Fruit fly (Drosophila melanogaster) whole organism, embryonic: ENCODE results near the gene CG34327.

ENCODE experiments used
- Aef1 ChIP-seq: fragments of 200-800 bp; sonication (Bioruptor generic); IDR thresholded peaks from 3 replicates; pipeline ENCODE4 v1.3.6; 2022; ENCODE audit warnings: missing biosample characterization, missing genetic modification characterization
- Atf3 ChIP-seq: fragments of 200-800 bp; sonication (Bioruptor generic); optimal IDR thresholded peaks from 3 replicates; lab custom pipeline; 2016; ENCODE audit warnings: missing biosample characterization, missing genetic modification characterization
- Bdp1 ChIP-seq: fragments of 200-800 bp; sonication (Bioruptor generic); optimal IDR thresholded peaks from 3 replicates; lab custom pipeline; 2016; ENCODE audit warnings: missing biosample characterization, missing genetic modification characterization
- BtbVII ChIP-seq: fragments of 200-800 bp; sonication (Bioruptor generic); optimal IDR thresholded peaks from 3 replicates; lab custom pipeline; 2017; ENCODE audit warnings: missing biosample characterization, mild to moderate bottlenecking, missing genetic modification characterization
- CG14050 ChIP-seq: fragments of 200-800 bp; sonication (Bioruptor generic); IDR thresholded peaks from 3 replicates; pipeline ENCODE4 v1.3.6; 2022; ENCODE audit warnings: missing biosample characterization, missing genetic modification characterization
- CG14667 ChIP-seq: fragments of 200-800 bp; sonication (Bioruptor generic); IDR thresholded peaks from 2 replicates; pipeline ENCODE4 v1.3.6; 2022; ENCODE audit warnings: missing biosample characterization, missing genetic modification characterization
- CG15514 ChIP-seq: fragments of 200-800 bp; sonication (Bioruptor generic); optimal IDR thresholded peaks from 3 replicates; lab custom pipeline; 2017; ENCODE audit warnings: missing biosample characterization, missing genetic modification characterization, mild to moderate bottlenecking, moderate library complexity, missing genetic modification reagents
- CG1603 ChIP-seq: fragments of 200-800 bp; sonication (Bioruptor generic); optimal IDR thresholded peaks from 2 replicates; lab custom pipeline; 2019; ENCODE audit warnings: missing biosample characterization, mild to moderate bottlenecking, missing genetic modification characterization, moderate library complexity
- CG16815 ChIP-seq: fragments of 200-800 bp; sonication (Bioruptor generic); optimal IDR thresholded peaks from 3 replicates; lab custom pipeline; 2017; ENCODE audit warnings: missing biosample characterization, mild to moderate bottlenecking, missing genetic modification characterization
- CG17385 ChIP-seq: fragments of 200-800 bp; sonication (Bioruptor generic); optimal IDR thresholded peaks from 3 replicates; lab custom pipeline; 2018; ENCODE audit warnings: missing biosample characterization, mild to moderate bottlenecking, missing genetic modification characterization
- CG2199 ChIP-seq: fragments of 200-800 bp; sonication (Bioruptor generic); IDR thresholded peaks from 3 replicates; pipeline ENCODE4 v1.3.6; 2022; ENCODE audit warnings: missing biosample characterization, missing genetic modification characterization
- CG31388 ChIP-seq: fragments of 200-800 bp; sonication (Bioruptor generic); optimal IDR thresholded peaks from 2 replicates; lab custom pipeline; 2016; ENCODE audit warnings: missing biosample characterization, missing genetic modification characterization
- CG3163 ChIP-seq: fragments of 200-800 bp; sonication (Bioruptor generic); optimal IDR thresholded peaks from 3 replicates; lab custom pipeline; 2016; ENCODE audit warnings: missing biosample characterization, missing genetic modification characterization
- CG32767 ChIP-seq: fragments of 200-800 bp; sonication (Bioruptor generic); IDR thresholded peaks from 2 replicates; pipeline ENCODE4 v1.3.6; 2022; ENCODE audit warnings: missing biosample characterization, missing genetic modification characterization
- CG4820 ChIP-seq: fragments of 200-800 bp; sonication (Bioruptor generic); optimal IDR thresholded peaks from 3 replicates; lab custom pipeline; 2016; ENCODE audit warnings: missing biosample characterization, missing genetic modification characterization
- CG5953 ChIP-seq: fragments of 200-800 bp; sonication (Bioruptor generic); IDR thresholded peaks from 2 replicates; pipeline ENCODE4 v1.3.6; 2022; ENCODE audit warnings: missing biosample characterization, missing genetic modification characterization
- CG6175 ChIP-seq: fragments of 200-800 bp; sonication (Bioruptor generic); IDR thresholded peaks from 3 replicates; pipeline ENCODE4 v1.3.6; 2022; ENCODE audit warnings: missing biosample characterization, missing genetic modification characterization
- CG6765 ChIP-seq: fragments of 200-800 bp; sonication (Bioruptor generic); optimal IDR thresholded peaks from 3 replicates; lab custom pipeline; 2017; ENCODE audit warnings: missing biosample characterization, mild to moderate bottlenecking, missing genetic modification characterization
- Dip2 ChIP-seq: fragments of 200-800 bp; sonication (Bioruptor generic); IDR thresholded peaks from 2 replicates; pipeline ENCODE4 v1.3.6; 2022; ENCODE audit warnings: missing biosample characterization, missing genetic modification characterization
- Drgx ChIP-seq: fragments of 200-800 bp; sonication (Bioruptor generic); IDR thresholded peaks from 2 replicates; pipeline ENCODE4 v1.3.6; 2022; ENCODE audit warnings: missing biosample characterization, missing genetic modification characterization
- Ets97D ChIP-seq: fragments of 200-800 bp; sonication (Bioruptor generic); optimal IDR thresholded peaks from 3 replicates; lab custom pipeline; 2016; ENCODE audit warnings: missing biosample characterization, missing genetic modification characterization
- Gsc ChIP-seq: fragments of 200-800 bp; sonication (Bioruptor generic); IDR thresholded peaks from 2 replicates; pipeline ENCODE4 v1.3.6; 2022; ENCODE audit warnings: missing biosample characterization, missing genetic modification characterization
- HHEX ChIP-seq: fragments of 200-800 bp; sonication (Bioruptor generic); optimal IDR thresholded peaks from 3 replicates; lab custom pipeline; 2017; ENCODE audit warnings: missing biosample characterization, mild to moderate bottlenecking, missing genetic modification characterization, missing genetic modification reagents
- Hey ChIP-seq: fragments of 200-800 bp; sonication (Bioruptor generic); optimal IDR thresholded peaks from 3 replicates; lab custom pipeline; 2018; ENCODE audit warnings: missing biosample characterization, mild to moderate bottlenecking, missing genetic modification characterization
- Hr78 ChIP-seq, 2 experiments: fragments of 200-800 bp in 1 of 2; fragments of >200 bp in 1 of 2; sonication (Bioruptor generic) in 1 of 2; optimal IDR thresholded peaks; 2 replicates each; lab custom pipeline; 2017 to 2019; ENCODE audit warnings: missing biosample characterization in 2 of 2, missing genetic modification characterization in 2 of 2, mild to moderate bottlenecking in 1 of 2, moderate library complexity in 1 of 2
- Opbp ChIP-seq: fragments of 200-800 bp; sonication (Bioruptor generic); IDR thresholded peaks from 3 replicates; pipeline ENCODE4 v1.3.6; 2022; ENCODE audit warnings: missing biosample characterization, missing genetic modification characterization; ENCODE audit not compliant: partially characterized antibody
- Scr ChIP-seq: fragments of 200-800 bp; sonication (Bioruptor generic); IDR thresholded peaks from 2 replicates; pipeline ENCODE4 v1.3.6; 2022; ENCODE audit warnings: missing biosample characterization, missing genetic modification characterization; ENCODE audit not compliant: partially characterized antibody
- Sox100B ChIP-seq: fragments of 200-800 bp; sonication (Bioruptor generic); optimal IDR thresholded peaks from 3 replicates; lab custom pipeline; 2018; ENCODE audit warnings: missing biosample characterization, mild to moderate bottlenecking, missing genetic modification characterization
- Xrp1 ChIP-seq: fragments of 200-800 bp; sonication (Bioruptor generic); IDR thresholded peaks from 2 replicates; pipeline ENCODE4 v1.3.6; 2022; ENCODE audit warnings: missing biosample characterization, missing genetic modification characterization
- al ChIP-seq: fragments of 200-800 bp; sonication (Bioruptor generic); IDR thresholded peaks from 2 replicates; pipeline ENCODE4 v1.3.6; 2022; ENCODE audit warnings: missing biosample characterization, missing genetic modification characterization
- ato ChIP-seq: fragments of 200-800 bp; sonication (Bioruptor generic); IDR thresholded peaks from 2 replicates; pipeline ENCODE4 v1.3.6; 2022; ENCODE audit warnings: missing biosample characterization, missing genetic modification characterization; ENCODE audit not compliant: partially characterized antibody
- chm ChIP-seq: fragments of 200-800 bp; sonication (Bioruptor generic); IDR thresholded peaks from 2 replicates; pipeline ENCODE4 v1.3.6; 2022; ENCODE audit warnings: missing biosample characterization, missing genetic modification characterization
- corto ChIP-seq: fragments of 200-800 bp; sonication (Bioruptor generic); optimal IDR thresholded peaks from 2 replicates; lab custom pipeline; 2016; ENCODE audit warnings: missing biosample characterization, mild to moderate bottlenecking, missing genetic modification characterization, moderate library complexity
- da ChIP-seq: fragments of 200-800 bp; sonication (Bioruptor generic); optimal IDR thresholded peaks from 2 replicates; lab custom pipeline; 2016; ENCODE audit warnings: missing biosample characterization, missing genetic modification characterization
- disco-r ChIP-seq: fragments of 200-800 bp; sonication (Bioruptor generic); optimal IDR thresholded peaks from 2 replicates; lab custom pipeline; 2016; ENCODE audit warnings: missing biosample characterization, missing genetic modification characterization
- ems ChIP-seq: fragments of 200-800 bp; sonication (Bioruptor generic); optimal IDR thresholded peaks from 3 replicates; lab custom pipeline; 2016; ENCODE audit warnings: missing biosample characterization, missing genetic modification characterization
- esg ChIP-seq: fragments of 200-800 bp; sonication (Bioruptor generic); conservative IDR thresholded peaks from 2 replicates; pipeline ENCODE4 v1.3.6; 2022; ENCODE audit warnings: missing biosample characterization, missing genetic modification characterization
- fd3F ChIP-seq: fragments of 200-800 bp; sonication (Bioruptor generic); optimal IDR thresholded peaks from 2 replicates; lab custom pipeline; 2018; ENCODE audit warnings: missing biosample characterization, mild to moderate bottlenecking, missing genetic modification characterization, moderate library complexity
- gce ChIP-seq: fragments of 200-800 bp; sonication (Bioruptor generic); IDR thresholded peaks from 3 replicates; pipeline ENCODE4 v1.3.6; 2022; ENCODE audit warnings: missing biosample characterization, missing genetic modification characterization
- gsb ChIP-seq: fragments of 200-800 bp; sonication (Bioruptor generic); IDR thresholded peaks from 2 replicates; pipeline ENCODE4 v1.3.6; 2022; ENCODE audit warnings: missing biosample characterization, missing genetic modification characterization
- ham ChIP-seq: fragments of 200-800 bp; sonication (Bioruptor generic); IDR thresholded peaks from 2 replicates; pipeline ENCODE4 v1.3.6; 2022; ENCODE audit warnings: missing biosample characterization, missing genetic modification characterization
- jing ChIP-seq: fragments of 200-800 bp; sonication (Bioruptor generic); optimal IDR thresholded peaks from 2 replicates; lab custom pipeline; 2018; ENCODE audit warnings: missing biosample characterization, mild to moderate bottlenecking, missing genetic modification characterization
- mirr ChIP-seq: fragments of 200-800 bp; sonication (Bioruptor generic); optimal IDR thresholded peaks from 3 replicates; lab custom pipeline; 2018; ENCODE audit warnings: missing biosample characterization, mild to moderate bottlenecking, missing genetic modification characterization
- nom ChIP-seq: fragments of 200-800 bp; sonication (Bioruptor generic); optimal IDR thresholded peaks from 2 replicates; lab custom pipeline; 2017; ENCODE audit warnings: missing biosample characterization, missing genetic modification characterization, mild to moderate bottlenecking, moderate library complexity, missing genetic modification reagents
- phol ChIP-seq: fragments of 200-800 bp; sonication (Bioruptor generic); optimal IDR thresholded peaks from 3 replicates; lab custom pipeline; 2018; ENCODE audit warnings: missing biosample characterization, mild to moderate bottlenecking, missing genetic modification characterization, moderate library complexity
- ranshi ChIP-seq: fragments of 200-800 bp; sonication (Bioruptor generic); IDR thresholded peaks from 2 replicates; pipeline ENCODE4 v1.3.6; 2022; ENCODE audit warnings: missing biosample characterization, missing genetic modification characterization
- rib ChIP-seq: fragments of 200-800 bp; sonication (Bioruptor generic); IDR thresholded peaks from 2 replicates; pipeline ENCODE4 v1.3.6; 2022; ENCODE audit warnings: missing biosample characterization, missing genetic modification characterization
- row ChIP-seq: fragments of 200-800 bp; sonication (Bioruptor generic); IDR thresholded peaks from 3 replicates; pipeline ENCODE4 v1.3.6; 2022; ENCODE audit warnings: missing biosample characterization, missing genetic modification characterization
- slou ChIP-seq: fragments of 200-800 bp; sonication (Bioruptor generic); optimal IDR thresholded peaks from 3 replicates; lab custom pipeline; 2016; ENCODE audit warnings: missing biosample characterization, missing genetic modification characterization
- tin ChIP-seq: fragments of 200-800 bp; sonication (Bioruptor generic); optimal IDR thresholded peaks from 3 replicates; lab custom pipeline; 2016; ENCODE audit warnings: missing biosample characterization, missing genetic modification characterization
- vvl ChIP-seq: fragments of 200-800 bp; sonication (Bioruptor generic); IDR thresholded peaks from 2 replicates; pipeline ENCODE4 v1.3.6; 2022; ENCODE audit warnings: missing biosample characterization, missing genetic modification characterization
- wek ChIP-seq: fragments of 200-800 bp; sonication (Bioruptor generic); optimal IDR thresholded peaks from 3 replicates; lab custom pipeline; 2018; ENCODE audit warnings: missing biosample characterization, mild to moderate bottlenecking, missing genetic modification characterization, moderate library complexity
- wor ChIP-seq: fragments of 200-800 bp; sonication (Bioruptor generic); IDR thresholded peaks from 2 replicates; pipeline ENCODE4 v1.3.6; 2022; ENCODE audit warnings: missing biosample characterization, missing genetic modification characterization

Gene CG34327

dm6 chrX:17249326-17249725 lies 25.7 kb upstream of the CG34327 start, which contains the start of gene CG8675 (continued):
- no peak for TF ChIP-seq wor (GFP tag; lab: Robert Waterston, UW)
- TF ChIP-seq CG6175 (GFP tag; lab: Robert Waterston, UW): no peak
- TF ChIP-seq Scr: 0 out of 2 replicates have a peak, but pooled peaks have one; percentile 27
- no peak for TF ChIP-seq ems
- no peak for TF ChIP-seq nom (GFP tag; lab: Kevin White, UChicago)
- peak; percentile 32 for TF ChIP-seq Ets97D (GFP tag; lab: Kevin White, UChicago)
- TF ChIP-seq CG1603 (tag; lab: Kevin White, UChicago): peak; percentile 50
- TF ChIP-seq Sox100B (GFP tag; lab: Kevin White, UChicago): no peak
- TF ChIP-seq BtbVII (GFP tag; lab: Kevin White, UChicago): no peak
- TF ChIP-seq wek: no peak
- no peak for TF ChIP-seq CG14050 (GFP tag; lab: Robert Waterston, UW)
- no peak for TF ChIP-seq CG32767
- no peak for TF ChIP-seq al (GFP tag; lab: Robert Waterston, UW)
- no peak for TF ChIP-seq ranshi
- TF ChIP-seq mirr: no peak
- TF ChIP-seq CG17385 (GFP tag; lab: Kevin White, UChicago): no peak
- peak; percentile 26 for TF ChIP-seq CG15514
- TF ChIP-seq CG16815 (GFP tag; lab: Kevin White, UChicago): no peak
- TF ChIP-seq gce (GFP tag; lab: Robert Waterston, UW): no peak
- peak; percentile 15 for TF ChIP-seq phol (tag; lab: Kevin White, UChicago)
- TF ChIP-seq CG31388 (GFP tag; lab: Kevin White, UChicago): no peak
- TF ChIP-seq Gsc (GFP tag; lab: Robert Waterston, UW): no peak
- no peak for TF ChIP-seq chm (GFP tag; lab: Robert Waterston, UW)
- no peak for TF ChIP-seq corto (GFP tag; lab: Kevin White, UChicago)
- no peak for TF ChIP-seq esg (GFP tag; lab: Robert Waterston, UW)
- TF ChIP-seq HHEX: no peak
- TF ChIP-seq CG6765 (GFP tag; lab: Kevin White, UChicago): no peak
- TF ChIP-seq Xrp1: no peak
- TF ChIP-seq Aef1: no peak
- no peak for TF ChIP-seq slou
- TF ChIP-seq Atf3 (GFP tag; lab: Kevin White, UChicago): no peak
- no peak for TF ChIP-seq vvl (GFP tag; lab: Robert Waterston, UW)
- no peak for TF ChIP-seq jing (GFP tag; lab: Kevin White, UChicago)
- TF ChIP-seq Drgx (GFP tag; lab: Robert Waterston, UW): no peak
- TF ChIP-seq row (GFP tag; lab: Robert Waterston, UW): no peak
- TF ChIP-seq Hr78 (GFP tag; optimal IDR thresholded peaks at IDR 0.05; lab: Kevin White, UChicago): no peak
- TF ChIP-seq rib (GFP tag; lab: Robert Waterston, UW): no peak
- TF ChIP-seq ham (GFP tag; lab: Robert Waterston, UW): no peak
- no peak for TF ChIP-seq da
- TF ChIP-seq disco-r: no peak
- TF ChIP-seq ato: no peak
- no peak for TF ChIP-seq CG5953 (GFP tag; lab: Robert Waterston, UW)
- TF ChIP-seq Hey (tag; lab: Kevin White, UChicago): peak; percentile 18
- TF ChIP-seq Dip2: no peak
- no peak for TF ChIP-seq CG3163
- TF ChIP-seq tin: no peak
- no peak for TF ChIP-seq CG2199
- TF ChIP-seq Bdp1 (GFP tag; lab: Kevin White, UChicago): no peak
- no peak for TF ChIP-seq CG4820
- TF ChIP-seq Opbp (GFP tag; lab: Robert Waterston, UW): peak; percentile 41; the same call in 1 of the 3 replicates
- no peak for TF ChIP-seq gsb
- TF ChIP-seq fd3F (GFP tag; lab: Kevin White, UChicago): no peak
- TF ChIP-seq CG14667: no peak
